Worm (Caenorhabditis elegans) whole organism, L4 larva: Measurements from ENCODE around the gene R08C7.11.
A peak's percentile ranks its signal among the peaks of the same experiment; 100 is the strongest.

Experiments
- F26F4.8 ChIP-seq: fragments of 200-800 bp; sonication (Bioruptor generic); conservative IDR thresholded peaks from 2 replicates; pipeline ENCODE4 v1.3.6; 2022; ENCODE audit warnings: missing genetic modification characterization, missing compliant biosample characterization
- F37D6.2 ChIP-seq: sonication (generic microtip); optimal IDR thresholded peaks from 2 replicates; lab custom pipeline; 2016; ENCODE audit warnings: mild to moderate bottlenecking, missing genetic modification characterization, missing compliant biosample characterization
- F44E2.7 ChIP-seq: fragments of 200-800 bp; sonication (Bioruptor generic); IDR thresholded peaks from 2 replicates; pipeline ENCODE4 v2.1.2; 2022; ENCODE audit warnings: missing genetic modification characterization, missing compliant biosample characterization
- R02D3.7 ChIP-seq: fragments of 150-350 bp; sonication (generic microtip); optimal IDR thresholded peaks from 3 replicates; lab custom pipeline; 2014; ENCODE audit warnings: missing biosample characterization, missing genetic modification characterization
- T26A8.4 ChIP-seq: fragments of 200-800 bp; sonication (Bioruptor generic); IDR thresholded peaks from 2 replicates; pipeline ENCODE4 v1.3.6; 2022; ENCODE audit warnings: missing genetic modification characterization, missing compliant biosample characterization
- Y75B8A.6 ChIP-seq: fragments of 200-800 bp; sonication (Bioruptor generic); IDR thresholded peaks from 2 replicates; pipeline ENCODE4 v1.3.6; 2022; ENCODE audit warnings: missing genetic modification reagents, missing genetic modification characterization, missing compliant biosample characterization
- ama-1 ChIP-seq: fragments of 150-350 bp; optimal IDR thresholded peaks from 2 replicates; lab custom pipeline; 2014; ENCODE audit warnings: inconsistent platforms, mixed read lengths
- attf-4 ChIP-seq: sonication (generic microtip); optimal IDR thresholded peaks from 3 replicates; lab custom pipeline; 2017; ENCODE audit warnings: missing biosample characterization, missing genetic modification characterization
- ceh-20 ChIP-seq: fragments of 200-800 bp; sonication (Bioruptor generic); IDR thresholded peaks from 2 replicates; pipeline ENCODE4 v1.3.6; 2022; ENCODE audit warnings: missing genetic modification reagents, missing genetic modification characterization, missing compliant biosample characterization
- ceh-28 ChIP-seq: fragments of 150-350 bp; optimal IDR thresholded peaks from 2 replicates; lab custom pipeline; 2014; ENCODE audit warnings: missing biosample characterization, missing genetic modification reagents, missing genetic modification characterization
- ceh-32 ChIP-seq: sonication (generic microtip); optimal IDR thresholded peaks from 2 replicates; lab custom pipeline; 2016; ENCODE audit warnings: mild to moderate bottlenecking, missing genetic modification characterization, missing compliant biosample characterization; ENCODE audit not compliant: poor library complexity
- ceh-62 ChIP-seq: sonication (generic microtip); optimal IDR thresholded peaks from 2 replicates; lab custom pipeline; 2017; ENCODE audit warnings: missing biosample characterization, missing genetic modification characterization
- ces-1 ChIP-seq: fragments of 150-350 bp; sonication (generic microtip); optimal IDR thresholded peaks from 4 replicates; lab custom pipeline; 2014; ENCODE audit warnings: missing biosample characterization, missing genetic modification reagents, missing genetic modification characterization
- cey-2 ChIP-seq: sonication (generic microtip); optimal IDR thresholded peaks from 3 replicates; lab custom pipeline; 2017; ENCODE audit warnings: missing genetic modification characterization, mild to moderate bottlenecking, missing compliant biosample characterization, antibody characterized with exemption, borderline replicate concordance; ENCODE audit not compliant: insufficient read depth
- daf-12 ChIP-seq: fragments of 150-350 bp; optimal IDR thresholded peaks from 2 replicates; lab custom pipeline; 2014; ENCODE audit warnings: missing biosample characterization, missing genetic modification reagents, missing genetic modification characterization
- daf-16 ChIP-seq, 3 experiments: sonication (generic microtip); optimal IDR thresholded peaks; 2 replicates each; lab custom pipeline; 2016 to 2017; ENCODE audit warnings: missing genetic modification characterization in 3 of 3, missing genetic modification reagents in 3 of 3, mild to moderate bottlenecking in 2 of 3, missing compliant biosample characterization in 2 of 3, missing biosample characterization in 1 of 3, moderate library complexity in 1 of 3
- daf-19 ChIP-seq: fragments of 200-800 bp; sonication (Bioruptor generic); conservative IDR thresholded peaks from 2 replicates; pipeline ENCODE4 v1.3.6; 2022; ENCODE audit warnings: missing genetic modification characterization, missing compliant biosample characterization
- dmd-9 ChIP-seq: fragments of 200-800 bp; sonication (Bioruptor generic); IDR thresholded peaks from 2 replicates; pipeline ENCODE4 v1.3.6; 2022; ENCODE audit warnings: missing genetic modification reagents, missing genetic modification characterization, missing compliant biosample characterization
- duxl-1 ChIP-seq: sonication (generic microtip); optimal IDR thresholded peaks from 2 replicates; lab custom pipeline; 2016; ENCODE audit warnings: mild to moderate bottlenecking, missing genetic modification characterization, moderate library complexity, missing compliant biosample characterization; ENCODE audit not compliant: poor library complexity
- fkh-10 ChIP-seq: fragments of 150-350 bp; optimal IDR thresholded peaks from 2 replicates; lab custom pipeline; 2014; ENCODE audit warnings: missing biosample characterization, missing genetic modification reagents, missing genetic modification characterization
- gei-8 ChIP-seq: fragments of 200-800 bp; sonication (Bioruptor generic); optimal IDR thresholded peaks from 2 replicates; lab custom pipeline; 2018; ENCODE audit warnings: mild to moderate bottlenecking, missing genetic modification characterization, missing compliant biosample characterization
- hlh-11 ChIP-seq: fragments of 200-800 bp; sonication (Bioruptor generic); optimal IDR thresholded peaks from 2 replicates; lab custom pipeline; 2018; ENCODE audit warnings: mild to moderate bottlenecking, missing genetic modification characterization, missing compliant biosample characterization
- hlh-30 ChIP-seq: sonication (generic microtip); optimal IDR thresholded peaks from 2 replicates; lab custom pipeline; 2017; ENCODE audit warnings: antibody characterized with exemption, mild to moderate bottlenecking, missing genetic modification characterization, missing compliant biosample characterization; ENCODE audit not compliant: insufficient read depth
- jun-1 ChIP-seq: fragments of 150-350 bp; optimal IDR thresholded peaks from 2 replicates; lab custom pipeline; 2014; ENCODE audit warnings: missing biosample characterization, missing genetic modification reagents, missing genetic modification characterization
- lin-1 ChIP-seq: fragments of 200-800 bp; sonication (Bioruptor generic); IDR thresholded peaks from 2 replicates; pipeline ENCODE4 v1.3.6; 2022; ENCODE audit warnings: missing genetic modification reagents, missing genetic modification characterization, missing compliant biosample characterization
- lin-29 ChIP-seq: fragments of 200-800 bp; sonication (Bioruptor generic); IDR thresholded peaks from 2 replicates; pipeline ENCODE4 v1.3.6; 2022; ENCODE audit warnings: missing genetic modification reagents, missing genetic modification characterization, missing compliant biosample characterization
- lir-3 ChIP-seq: sonication (generic microtip); optimal IDR thresholded peaks from 2 replicates; lab custom pipeline; 2016; ENCODE audit warnings: mild to moderate bottlenecking, missing genetic modification characterization, missing compliant biosample characterization
- mdl-1 ChIP-seq, 2 experiments: fragments of 150-350 bp in 1 of 2; sonication (generic microtip) in 1 of 2; optimal IDR thresholded peaks; 2 replicates each; lab custom pipeline; 2014 to 2017; ENCODE audit warnings: missing biosample characterization in 2 of 2, missing genetic modification characterization in 2 of 2
- mdt-29 ChIP-seq: fragments of 200-800 bp; sonication (Bioruptor generic); IDR thresholded peaks from 2 replicates; pipeline ENCODE4 v1.3.6; 2022; ENCODE audit warnings: missing genetic modification reagents, missing genetic modification characterization, missing compliant biosample characterization
- mxl-2 ChIP-seq: fragments of 200-800 bp; sonication (Bioruptor generic); conservative IDR thresholded peaks from 2 replicates; pipeline ENCODE4 v1.3.6; 2022; ENCODE audit warnings: missing genetic modification reagents, missing genetic modification characterization, missing compliant biosample characterization
- nhr-102 ChIP-seq: sonication (generic microtip); optimal IDR thresholded peaks from 2 replicates; lab custom pipeline; 2016; ENCODE audit warnings: mild to moderate bottlenecking, missing genetic modification characterization, moderate library complexity, missing compliant biosample characterization
- nhr-28 ChIP-seq: fragments of 150-350 bp; optimal IDR thresholded peaks from 2 replicates; lab custom pipeline; 2014; ENCODE audit warnings: missing biosample characterization, missing genetic modification characterization
- nhr-76 ChIP-seq: fragments of 150-350 bp; optimal IDR thresholded peaks from 2 replicates; lab custom pipeline; 2014; ENCODE audit warnings: missing biosample characterization, missing genetic modification characterization
- pha-4 ChIP-seq, 2 experiments: fragments of 150-350 bp in 1 of 2; fragments of 200-800 bp in 1 of 2; sonication (Bioruptor generic) in 1 of 2; IDR thresholded peaks in 1 of 2; optimal IDR thresholded peaks in 1 of 2; 2 replicates each; pipeline versions ENCODE4 v1.3.6 to Lab custom; 2014 to 2022; ENCODE audit warnings: missing genetic modification characterization in 2 of 2, missing genetic modification reagents in 2 of 2, missing biosample characterization in 1 of 2, missing compliant biosample characterization in 1 of 2
- saeg-2 ChIP-seq: fragments of 200-800 bp; sonication (Bioruptor generic); IDR thresholded peaks from 2 replicates; pipeline ENCODE4 v1.3.6; 2022; ENCODE audit warnings: missing genetic modification reagents, missing genetic modification characterization, missing compliant biosample characterization
- set-16 ChIP-seq: fragments of 200-800 bp; sonication (Bioruptor generic); IDR thresholded peaks from 2 replicates; pipeline ENCODE4 v1.3.6; 2022; ENCODE audit warnings: missing genetic modification reagents, missing genetic modification characterization, missing compliant biosample characterization
- skn-1 ChIP-seq: fragments of 150-350 bp; optimal IDR thresholded peaks from 2 replicates; lab custom pipeline; 2014; ENCODE audit warnings: missing biosample characterization, missing genetic modification characterization
- snpc-4 ChIP-seq: fragments of 150-350 bp; optimal IDR thresholded peaks from 2 replicates; lab custom pipeline; 2014; ENCODE audit warnings: missing biosample characterization, missing genetic modification characterization
- spr-1 ChIP-seq: sonication (generic microtip); optimal IDR thresholded peaks from 2 replicates; lab custom pipeline; 2016; ENCODE audit warnings: mild to moderate bottlenecking, missing genetic modification characterization, missing compliant biosample characterization
- tag-97 ChIP-seq: fragments of 200-800 bp; sonication (Bioruptor generic); IDR thresholded peaks from 2 replicates; pipeline ENCODE4 v1.3.6; 2022; ENCODE audit warnings: missing genetic modification characterization, missing compliant biosample characterization
- unc-39 ChIP-seq: sonication (generic microtip); optimal IDR thresholded peaks from 2 replicates; lab custom pipeline; 2017; ENCODE audit warnings: missing biosample characterization, missing genetic modification characterization
- unc-62 ChIP-seq, 3 experiments: fragments of 150-350 bp in 1 of 3; sonication (generic microtip); optimal IDR thresholded peaks in 2 of 3; peaks in 1 of 3; 1 replicate in 1 of 3; 2 replicates in 2 of 3; lab custom pipeline; 2014 to 2017; ENCODE audit warnings: missing biosample characterization in 3 of 3, missing genetic modification characterization in 3 of 3, missing genetic modification reagents in 3 of 3, missing genotype in 1 of 3
- zfp-2 ChIP-seq: sonication (generic microtip); optimal IDR thresholded peaks from 2 replicates; lab custom pipeline; 2016; ENCODE audit warnings: mild to moderate bottlenecking, missing genetic modification characterization, missing compliant biosample characterization
- zip-2 ChIP-seq: fragments of 150-350 bp; optimal IDR thresholded peaks from 2 replicates; lab custom pipeline; 2014; ENCODE audit warnings: missing biosample characterization, missing genetic modification characterization

The R08C7.11 gene

ce11 chrIV:4470885-4471772 is 16.4 kb upstream of the R08C7.11 start (continued):
- no peak for TF ChIP-seq daf-12
- no peak for TF ChIP-seq nhr-76 (tag; lab: Kevin White, UChicago)
- no peak for TF ChIP-seq zip-2 (tag; lab: Kevin White, UChicago)
- TF ChIP-seq F37D6.2 = no peak
- no peak for TF ChIP-seq ceh-28 (tag; lab: Kevin White, UChicago)
- no peak for TF ChIP-seq tag-97
- TF ChIP-seq mxl-2 = peak; percentile 65; the same call in 1 of the 2 replicates
- no peak for TF ChIP-seq unc-39
- no peak for TF ChIP-seq ceh-62 (tag; lab: Kevin White, UChicago)
- peak in 1 of 2 experiments; percentile 15 for TF ChIP-seq daf-16 (GFP tag; optimal IDR thresholded peaks at IDR 0.05; lab: Kevin White, UChicago)
- TF ChIP-seq daf-16 (tag; optimal IDR thresholded peaks at IDR 0.05; lab: Kevin White, UChicago) = peak; percentile 71
- TF ChIP-seq T26A8.4 = 0 out of 2 replicates have a peak, but pooled peaks have one; percentile 27
- TF ChIP-seq ama-1 = peak; percentile 32
- peak; percentile 92 for TF ChIP-seq set-16
- TF ChIP-seq R02D3.7 (tag; lab: Kevin White, UChicago) = no peak
- no peak for TF ChIP-seq snpc-4 (tag; lab: Kevin White, UChicago)
- TF ChIP-seq zfp-2 (tag; lab: Kevin White, UChicago) = no peak
- TF ChIP-seq pha-4 (GFP tag; IDR thresholded peaks at IDR 0.05; lab: Robert Waterston, UW) = no peak
- TF ChIP-seq pha-4 (tag; optimal IDR thresholded peaks at IDR 0.05; lab: Kevin White, UChicago) = no peak
- TF ChIP-seq gei-8 = no peak
- TF ChIP-seq lin-1 (GFP tag; lab: Robert Waterston, UW) = 0 out of 2 replicates have a peak, but pooled peaks have one; percentile 49
- no peak for TF ChIP-seq nhr-28
- TF ChIP-seq hlh-11 (tag; lab: Kevin White, UChicago) = peak; percentile 68
- no peak for TF ChIP-seq ceh-32 (tag; lab: Kevin White, UChicago)
- no peak for TF ChIP-seq fkh-10 (GFP tag; lab: Kevin White, UChicago)
- TF ChIP-seq mdl-1 (tag; optimal IDR thresholded peaks at IDR 0.05; lab: Kevin White, UChicago) = peak; percentile 71 to 92
- TF ChIP-seq hlh-30 (tag; lab: Kevin White, UChicago) = peak; percentile 89
- TF ChIP-seq skn-1 (tag; lab: Kevin White, UChicago) = no peak
- TF ChIP-seq nhr-102 (tag; lab: Kevin White, UChicago) = no peak
- no peak for TF ChIP-seq mdt-29
- TF ChIP-seq jun-1 (tag; lab: Kevin White, UChicago) = no peak
- no peak for TF ChIP-seq F26F4.8 (GFP tag; lab: Robert Waterston, UW)
- no peak for TF ChIP-seq Y75B8A.6 (GFP tag; lab: Robert Waterston, UW)
- TF ChIP-seq lin-29 (GFP tag; lab: Robert Waterston, UW) = 0 out of 2 replicates have a peak, but pooled peaks have one; percentile 9

- TF ChIP-seq duxl-1 (peak; percentile 36), mxl-2 (peak; percentile 78), spr-1 (no peak), ceh-20 (GFP tag; lab: Robert Waterston, UW) (peak; percentile 53), lir-3 (no peak), nhr-28 (peak; percentile 13), daf-19 (no peak; the same call in 1 of the 2 replicates), cey-2 (tag; lab: Kevin White, UChicago) (no peak), F44E2.7 (GFP tag; lab: Robert Waterston, UW) (no peak), attf-4 (tag; lab: Kevin White, UChicago) (no peak), unc-62 (GFP tag; optimal IDR thresholded peaks at IDR 0.05 in 1 of 2; lab: Kevin White, UChicago) (peak in 1 of 2 experiments; percentile 67), unc-62 (tag; optimal IDR thresholded peaks at IDR 0.05; lab: Kevin White, UChicago) (no peak), saeg-2 (no peak), ces-1 (GFP tag; lab: Kevin White, UChicago) (no peak), gei-8 (no peak), dmd-9 (GFP tag; lab: Robert Waterston, UW) (no peak), skn-1 (tag; lab: Kevin White, UChicago) (no peak), daf-16 (GFP tag; optimal IDR thresholded peaks at IDR 0.05; lab: Kevin White, UChicago) (peak in 1 of 2 experiments; percentile 38), daf-16 (tag; optimal IDR thresholded peaks at IDR 0.05; lab: Kevin White, UChicago) (peak; percentile 98)
Observed at ce11 chrIV:4469770-4470709, 15.3 kb upstream of the R08C7.11 start.
